Worm (Caenorhabditis elegans) whole organism, late embryonic: ENCODE data around the gene srh-76.
A peak's percentile ranks its signal among the peaks of the same experiment; 100 is the strongest.

Experiments
- C08G9.2 ChIP-seq: sonication (generic microtip); optimal IDR thresholded peaks from 2 replicates; lab custom pipeline; 2016; ENCODE audit warnings: mild to moderate bottlenecking, missing genetic modification characterization, moderate library complexity, missing compliant biosample characterization
- C38D4.7 ChIP-seq: fragments of 200-800 bp; sonication (Bioruptor generic); optimal IDR thresholded peaks from 2 replicates; lab custom pipeline; 2018; ENCODE audit warnings: mild to moderate bottlenecking, missing genetic modification characterization, moderate library complexity, missing compliant biosample characterization
- F13H6.1 ChIP-seq: sonication (generic microtip); optimal IDR thresholded peaks from 2 replicates; lab custom pipeline; 2016; ENCODE audit warnings: missing genetic modification characterization, missing compliant biosample characterization
- K02D7.2 ChIP-seq: sonication (generic microtip); optimal IDR thresholded peaks from 2 replicates; lab custom pipeline; 2017; ENCODE audit warnings: mild to moderate bottlenecking, missing genetic modification characterization, missing compliant biosample characterization
- K09A11.1 ChIP-seq: sonication (generic microtip); optimal IDR thresholded peaks from 2 replicates; lab custom pipeline; 2017; ENCODE audit warnings: antibody characterized with exemption, mild to moderate bottlenecking, missing genetic modification characterization, missing compliant biosample characterization; ENCODE audit not compliant: insufficient read depth
- ahr-1 ChIP-seq: sonication (generic microtip); optimal IDR thresholded peaks from 2 replicates; lab custom pipeline; 2016; ENCODE audit warnings: missing genetic modification characterization, missing compliant biosample characterization
- ceh-14 ChIP-seq: sonication (generic microtip); optimal IDR thresholded peaks from 2 replicates; lab custom pipeline; 2016; ENCODE audit warnings: missing genotype, missing genetic modification characterization, missing compliant biosample characterization
- ceh-2 ChIP-seq: sonication (generic microtip); optimal IDR thresholded peaks from 2 replicates; lab custom pipeline; 2016; ENCODE audit warnings: missing genotype, missing genetic modification characterization, missing compliant biosample characterization
- ceh-22 ChIP-seq: sonication (generic microtip); optimal IDR thresholded peaks from 2 replicates; lab custom pipeline; 2017; ENCODE audit warnings: missing biosample characterization, missing genetic modification characterization
- ceh-31 ChIP-seq: sonication (generic microtip); optimal IDR thresholded peaks from 2 replicates; lab custom pipeline; 2016; ENCODE audit warnings: missing genetic modification characterization, missing compliant biosample characterization
- ceh-48 ChIP-seq: sonication (generic microtip); optimal IDR thresholded peaks from 2 replicates; lab custom pipeline; 2016; ENCODE audit warnings: missing genetic modification characterization, inconsistent platforms, missing compliant biosample characterization
- ceh-9 ChIP-seq: sonication (generic microtip); optimal IDR thresholded peaks from 2 replicates; lab custom pipeline; 2016; ENCODE audit warnings: mild to moderate bottlenecking, missing genetic modification characterization, inconsistent platforms, missing compliant biosample characterization
- dmd-4 ChIP-seq: sonication (generic microtip); optimal IDR thresholded peaks from 2 replicates; lab custom pipeline; 2016; ENCODE audit warnings: borderline replicate concordance, missing genetic modification characterization, missing compliant biosample characterization
- fkh-10 ChIP-seq: fragments of 150-350 bp; optimal IDR thresholded peaks from 2 replicates; lab custom pipeline; 2014; ENCODE audit warnings: missing biosample characterization, missing genetic modification reagents, missing genetic modification characterization
- gmeb-2 ChIP-seq: sonication (generic microtip); optimal IDR thresholded peaks from 2 replicates; lab custom pipeline; 2016; ENCODE audit warnings: missing genetic modification characterization, inconsistent platforms, missing compliant biosample characterization
- hlh-13 ChIP-seq: fragments of 200-800 bp; sonication (Bioruptor generic); optimal IDR thresholded peaks from 2 replicates; lab custom pipeline; 2018; ENCODE audit warnings: mild to moderate bottlenecking, missing genetic modification characterization, missing compliant biosample characterization
- hlh-30 ChIP-seq: sonication (generic microtip); optimal IDR thresholded peaks from 2 replicates; lab custom pipeline; 2017; ENCODE audit warnings: antibody characterized with exemption, missing genetic modification characterization, missing compliant biosample characterization; ENCODE audit not compliant: insufficient read depth
- lin-11 ChIP-seq: fragments of 200-800 bp; sonication (Bioruptor generic); optimal IDR thresholded peaks from 2 replicates; lab custom pipeline; 2018; ENCODE audit warnings: mild to moderate bottlenecking, missing genetic modification characterization, missing compliant biosample characterization
- nfya-1 ChIP-seq: sonication (generic microtip); optimal IDR thresholded peaks from 2 replicates; lab custom pipeline; 2017; ENCODE audit warnings: missing genetic modification characterization, mild to moderate bottlenecking, missing compliant biosample characterization, antibody characterized with exemption, moderate library complexity
- nhr-11 ChIP-seq: fragments of 150-350 bp; optimal IDR thresholded peaks from 2 replicates; lab custom pipeline; 2014; ENCODE audit warnings: missing biosample characterization, missing genetic modification characterization
- nhr-232 ChIP-seq: sonication (generic microtip); optimal IDR thresholded peaks from 2 replicates; lab custom pipeline; 2016; ENCODE audit warnings: missing genetic modification characterization, missing compliant biosample characterization
- npax-4 ChIP-seq: sonication (generic microtip); optimal IDR thresholded peaks from 2 replicates; lab custom pipeline; 2016; ENCODE audit warnings: missing genetic modification characterization, missing compliant biosample characterization
- pax-1 ChIP-seq: fragments of 150-350 bp; optimal IDR thresholded peaks from 2 replicates; lab custom pipeline; 2014; ENCODE audit warnings: missing biosample characterization, missing genetic modification characterization
- pha-2 ChIP-seq: sonication (generic microtip); optimal IDR thresholded peaks from 2 replicates; lab custom pipeline; 2017; ENCODE audit warnings: mild to moderate bottlenecking, missing genetic modification characterization, missing compliant biosample characterization
- sdc-2 ChIP-seq: sonication (generic microtip); optimal IDR thresholded peaks from 2 replicates; lab custom pipeline; 2016; ENCODE audit warnings: missing genotype, missing genetic modification characterization, missing compliant biosample characterization
- sox-2 ChIP-seq: fragments of 200-800 bp; sonication (Bioruptor generic); IDR thresholded peaks from 2 replicates; pipeline ENCODE4 v1.3.6; 2022; ENCODE audit warnings: missing genetic modification reagents, missing genetic modification characterization, missing compliant biosample characterization
- sox-4 ChIP-seq: sonication (generic microtip); optimal IDR thresholded peaks from 2 replicates; lab custom pipeline; 2017; ENCODE audit warnings: mild to moderate bottlenecking, missing genetic modification characterization, inconsistent platforms, missing compliant biosample characterization
- syd-9 ChIP-seq: sonication (generic microtip); optimal IDR thresholded peaks from 2 replicates; lab custom pipeline; 2016; ENCODE audit warnings: mild to moderate bottlenecking, missing genetic modification characterization, moderate library complexity, missing compliant biosample characterization
- ttx-3 ChIP-seq: sonication (generic microtip); optimal IDR thresholded peaks from 2 replicates; lab custom pipeline; 2016; ENCODE audit warnings: missing genetic modification reagents, missing genetic modification characterization, missing compliant biosample characterization
- unc-42 ChIP-seq: sonication (generic microtip); optimal IDR thresholded peaks from 2 replicates; lab custom pipeline; 2016; ENCODE audit warnings: missing genotype, missing genetic modification characterization, missing compliant biosample characterization
- zip-5 ChIP-seq: sonication (generic microtip); optimal IDR thresholded peaks from 2 replicates; lab custom pipeline; 2016; ENCODE audit warnings: missing genetic modification characterization, missing compliant biosample characterization
- ztf-16 ChIP-seq: sonication (generic microtip); optimal IDR thresholded peaks from 2 replicates; lab custom pipeline; 2017; ENCODE audit warnings: missing genetic modification characterization, missing compliant biosample characterization

The srh-76 gene

DNA sequence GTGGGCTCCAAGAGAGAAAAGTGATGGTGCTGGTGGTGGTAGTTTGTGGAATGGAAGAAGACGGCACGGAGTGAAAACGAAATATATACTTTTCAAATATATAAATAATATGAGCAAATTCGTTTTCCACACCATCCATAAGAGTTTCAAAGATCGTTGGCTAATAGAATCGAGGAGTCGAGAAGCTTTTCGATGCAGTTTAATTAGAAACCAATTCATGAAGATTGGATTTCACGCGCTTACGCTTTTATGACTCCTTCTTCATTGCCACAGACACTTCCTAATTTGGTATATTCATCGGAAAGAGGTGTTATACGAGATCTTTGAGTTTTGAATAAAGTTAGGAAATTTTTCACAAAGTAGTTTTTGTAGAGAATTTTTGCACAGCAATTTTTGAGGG is 17.0 kb downstream of the srh-76 start:
- TF ChIP-seq lin-11 (tag; lab: Kevin White, UChicago) (no peak), ahr-1 (no peak)

ce11 chrV:5851631-5852030 is 18.0 kb downstream of the srh-76 start:
- peak; percentile 26; the same call in 1 of the 2 replicates for TF ChIP-seq sox-2
- TF ChIP-seq ceh-48 (tag; lab: Kevin White, UChicago) = no peak

- TF ChIP-seq ceh-9 (tag; lab: Kevin White, UChicago) = no peak
- TF ChIP-seq syd-9 (tag; lab: Kevin White, UChicago) = no peak
- TF ChIP-seq unc-42 = peak; percentile 68
- TF ChIP-seq F13H6.1 = no peak
- no peak for TF ChIP-seq dmd-4 (tag; lab: Kevin White, UChicago)
- TF ChIP-seq sox-4 (tag; lab: Kevin White, UChicago) = no peak
- no peak for TF ChIP-seq ttx-3 (tag; lab: Kevin White, UChicago)
Observed at ce11 chrV:5852084-5852483, 18.5 kb downstream of the srh-76 start.

- no peak for TF ChIP-seq F13H6.1
- no peak for TF ChIP-seq lin-11 (tag; lab: Kevin White, UChicago)
- TF ChIP-seq nhr-11 (tag; lab: Kevin White, UChicago) = no peak
- no peak for TF ChIP-seq C08G9.2 (tag; lab: Kevin White, UChicago)
- no peak for TF ChIP-seq zip-5 (tag; lab: Kevin White, UChicago)
- TF ChIP-seq ceh-2 = no peak
- no peak for TF ChIP-seq hlh-13 (GFP tag; lab: Kevin White, UChicago)
- no peak for TF ChIP-seq C38D4.7 (GFP tag; lab: Kevin White, UChicago)
- TF ChIP-seq ceh-48 (tag; lab: Kevin White, UChicago) = no peak
- no peak for TF ChIP-seq ceh-14 (tag; lab: Kevin White, UChicago)
- TF ChIP-seq npax-4 (tag; lab: Kevin White, UChicago) = no peak
- no peak for TF ChIP-seq gmeb-2
- TF ChIP-seq K02D7.2 = no peak
- no peak for TF ChIP-seq ceh-22 (tag; lab: Kevin White, UChicago)
- no peak for TF ChIP-seq K09A11.1 (tag; lab: Kevin White, UChicago)
- TF ChIP-seq, all 69 proteins: peak for 0
Observed at ce11 chrV:5862479-5863188, 29.0 kb downstream of the srh-76 start, which contains the start of gene F26F12.8. Gene F26F12.8, minus strand, starts transcription at chrV:5862529.

- TF ChIP-seq fkh-10 (GFP tag; lab: Kevin White, UChicago) = no peak
- no peak for TF ChIP-seq ztf-16 (tag; lab: Kevin White, UChicago)
Observed at ce11 chrV:5865085-5865484, 31.5 kb downstream of the srh-76 start, which contains the start of gene F26F12.5. Gene F26F12.5, minus strand, starts transcription at chrV:5865185.

DNA sequence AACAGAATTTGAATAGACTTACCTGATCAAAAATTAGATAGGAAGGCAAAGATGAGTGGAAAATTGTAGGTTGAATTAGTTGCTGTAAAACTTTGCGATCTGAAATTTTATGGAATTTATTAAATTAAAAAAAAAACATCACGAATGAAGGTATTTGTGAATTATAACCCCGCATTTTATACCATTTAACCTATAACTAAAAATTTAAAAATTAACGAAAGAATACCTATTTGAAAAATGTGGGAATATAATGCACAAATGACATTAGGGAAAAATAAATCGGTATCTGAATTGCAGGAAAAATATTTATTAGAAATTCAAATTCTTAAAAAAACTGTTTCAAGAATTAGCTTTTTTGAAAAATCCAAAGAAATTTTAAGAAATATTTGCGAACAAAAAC is 35.6 kb downstream of the srh-76 start, which contains the start of gene F26F12.4:
F26F12.4 (minus strand) TSS at position 101 of the 400 bp plus-strand sequence.
- TF ChIP-seq hlh-30 = no peak
- no peak for TF ChIP-seq ceh-2
- no peak for TF ChIP-seq nhr-232 (tag; lab: Kevin White, UChicago)
- no peak for TF ChIP-seq pax-1
- TF ChIP-seq ahr-1 = no peak
- no peak for TF ChIP-seq nfya-1 (tag; lab: Kevin White, UChicago)
- TF ChIP-seq pha-2 (tag; lab: Kevin White, UChicago) = no peak
- no peak for TF ChIP-seq fkh-10 (GFP tag; lab: Kevin White, UChicago)
- TF ChIP-seq sdc-2 = no peak
- no peak for TF ChIP-seq ceh-31
- no peak for TF ChIP-seq hlh-13 (GFP tag; lab: Kevin White, UChicago)
- no peak for TF ChIP-seq ceh-9 (tag; lab: Kevin White, UChicago)
- TF ChIP-seq, all 69 proteins: peak for 0
